Fruit fly (Drosophila melanogaster) Kc167 (cell line): Measurements from ENCODE around the gene mtsh.

ENCODE experiments used
- Myc ChIP-seq: fragments of >200 bp; optimal IDR thresholded peaks from 2 replicates; lab custom pipeline; 2017; ENCODE audit warnings: missing external identifiers
- Sin3A ChIP-seq: fragments of >200 bp; optimal IDR thresholded peaks from 2 replicates; lab custom pipeline; 2018; ENCODE audit warnings: missing external identifiers
- h ChIP-seq: fragments of >200 bp; optimal IDR thresholded peaks from 3 replicates; lab custom pipeline; 2018; ENCODE audit warnings: missing external identifiers
- insv ChIP-seq: fragments of >200 bp; optimal IDR thresholded peaks from 3 replicates; lab custom pipeline; 2018; ENCODE audit warnings: missing external identifiers
- psq ChIP-seq: fragments of >200 bp; optimal IDR thresholded peaks from 2 replicates; lab custom pipeline; 2017; ENCODE audit warnings: missing external identifiers
- ttk ChIP-seq: sonication (Bioruptor generic); optimal IDR thresholded peaks from 2 replicates; lab custom pipeline; 2017; ENCODE audit warnings: missing external identifiers

dm6 chr2L:8286595-8286994, 33.1 kb downstream of the mtsh start:
- TF ChIP-seq psq (lab: Kevin White, UChicago) (no peak), h (lab: Kevin White, UChicago) (no peak), insv (lab: Kevin White, UChicago) (no peak), Sin3A (lab: Kevin White, UChicago) (no peak), Myc (lab: Kevin White, UChicago) (no peak), ttk (lab: Kevin White, UChicago) (no peak)
